Fruit fly (Drosophila melanogaster) whole organism, embryonic: Measurements from ENCODE around the gene mask.

Experiments
- B-H2 ChIP-seq: fragments of 200-800 bp; sonication (Bioruptor generic); optimal IDR thresholded peaks from 2 replicates; lab custom pipeline; 2018; ENCODE audit warnings: missing biosample characterization, mild to moderate bottlenecking, missing genetic modification characterization
- BtbVII ChIP-seq: fragments of 200-800 bp; sonication (Bioruptor generic); optimal IDR thresholded peaks from 3 replicates; lab custom pipeline; 2017; ENCODE audit warnings: missing biosample characterization, mild to moderate bottlenecking, missing genetic modification characterization
- CG10431 ChIP-seq: fragments of 200-800 bp; sonication (Bioruptor generic); optimal IDR thresholded peaks from 3 replicates; lab custom pipeline; 2018; ENCODE audit warnings: missing biosample characterization, mild to moderate bottlenecking, missing genetic modification characterization
- CG10462 ChIP-seq: fragments of 200-800 bp; sonication (Bioruptor generic); optimal IDR thresholded peaks from 2 replicates; lab custom pipeline; 2016; ENCODE audit warnings: missing biosample characterization, missing genetic modification characterization
- CG10979 ChIP-seq: fragments of 200-800 bp; sonication (Bioruptor generic); optimal IDR thresholded peaks from 2 replicates; lab custom pipeline; 2018; ENCODE audit warnings: missing biosample characterization, mild to moderate bottlenecking, missing genetic modification characterization, moderate library complexity
- CG12155 ChIP-seq: fragments of 200-800 bp; sonication (Bioruptor generic); optimal IDR thresholded peaks from 3 replicates; lab custom pipeline; 2016; ENCODE audit warnings: missing biosample characterization, missing genetic modification characterization
- CG12942 ChIP-seq: fragments of 200-800 bp; sonication (Bioruptor generic); optimal IDR thresholded peaks from 3 replicates; lab custom pipeline; 2016; ENCODE audit warnings: missing biosample characterization, missing genetic modification characterization
- CG15479 ChIP-seq: fragments of 200-800 bp; sonication (Bioruptor generic); optimal IDR thresholded peaks from 3 replicates; lab custom pipeline; 2019; ENCODE audit warnings: missing biosample characterization, mild to moderate bottlenecking, missing genetic modification characterization, moderate library complexity
- CG17912 ChIP-seq: fragments of 200-800 bp; sonication (Bioruptor generic); optimal IDR thresholded peaks from 2 replicates; lab custom pipeline; 2018; ENCODE audit warnings: missing biosample characterization, mild to moderate bottlenecking, missing genetic modification characterization
- CG18764 ChIP-seq: fragments of 200-800 bp; sonication (Bioruptor generic); optimal IDR thresholded peaks from 3 replicates; lab custom pipeline; 2016; ENCODE audit warnings: missing biosample characterization, missing genetic modification characterization
- CG2202 ChIP-seq: fragments of 200-800 bp; sonication (Bioruptor generic); optimal IDR thresholded peaks from 2 replicates; lab custom pipeline; 2018; ENCODE audit warnings: missing biosample characterization, mild to moderate bottlenecking, missing genetic modification characterization
- CG2678 ChIP-seq: fragments of 200-800 bp; sonication (Bioruptor generic); optimal IDR thresholded peaks from 3 replicates; lab custom pipeline; 2019; ENCODE audit warnings: missing biosample characterization, mild to moderate bottlenecking, missing genetic modification characterization, moderate library complexity
- CG30431 ChIP-seq: fragments of 200-800 bp; sonication (Bioruptor generic); optimal IDR thresholded peaks from 2 replicates; lab custom pipeline; 2017; ENCODE audit warnings: missing biosample characterization, missing genetic modification characterization
- CG3407 ChIP-seq: fragments of 200-800 bp; sonication (Bioruptor generic); optimal IDR thresholded peaks from 2 replicates; lab custom pipeline; 2018; ENCODE audit warnings: missing biosample characterization, mild to moderate bottlenecking, missing genetic modification characterization
- CG5953 ChIP-seq: fragments of 200-800 bp; sonication (Bioruptor generic); IDR thresholded peaks from 2 replicates; pipeline ENCODE4 v1.3.6; 2022; ENCODE audit warnings: missing biosample characterization, missing genetic modification characterization
- CG7357 ChIP-seq: fragments of 200-800 bp; sonication (Bioruptor generic); IDR thresholded peaks from 3 replicates; pipeline ENCODE4 v1.3.6; 2022; ENCODE audit warnings: missing biosample characterization, missing genetic modification characterization
- CG9437 ChIP-seq: fragments of 200-800 bp; sonication (Bioruptor generic); optimal IDR thresholded peaks from 2 replicates; lab custom pipeline; 2018; ENCODE audit warnings: missing biosample characterization, mild to moderate bottlenecking, missing genetic modification characterization
- CTCF ChIP-seq: fragments of 200-800 bp; sonication (Bioruptor generic); optimal IDR thresholded peaks from 2 replicates; lab custom pipeline; 2017; ENCODE audit warnings: missing biosample characterization, mild to moderate bottlenecking, missing genetic modification characterization, moderate library complexity
- D19A ChIP-seq: fragments of 200-800 bp; optimal IDR thresholded peaks from 3 replicates; lab custom pipeline; 2019; ENCODE audit warnings: missing biosample characterization, mild to moderate bottlenecking, missing genetic modification characterization, moderate library complexity
- Dfd ChIP-seq, 2 experiments: fragments of >200 bp; optimal IDR thresholded peaks; 2 replicates each; lab custom pipeline; 2017; ENCODE audit warnings: missing biosample characterization in 2 of 2, missing genetic modification characterization in 2 of 2
- Doc3 ChIP-seq: fragments of 200-800 bp; sonication (Bioruptor generic); IDR thresholded peaks from 3 replicates; pipeline ENCODE4 v1.3.6; 2022; ENCODE audit warnings: missing biosample characterization, missing genetic modification characterization; ENCODE audit not compliant: partially characterized antibody
- ERR ChIP-seq: fragments of 200-800 bp; sonication (Bioruptor generic); optimal IDR thresholded peaks from 2 replicates; lab custom pipeline; 2016; ENCODE audit warnings: missing biosample characterization, missing genetic modification characterization
- Gsc ChIP-seq: fragments of 200-800 bp; sonication (Bioruptor generic); IDR thresholded peaks from 2 replicates; pipeline ENCODE4 v1.3.6; 2022; ENCODE audit warnings: missing biosample characterization, missing genetic modification characterization
- Hr39 ChIP-seq: fragments of >200 bp; optimal IDR thresholded peaks from 2 replicates; lab custom pipeline; 2017
- MTF-1 ChIP-seq: fragments of 200-800 bp; sonication (Bioruptor generic); optimal IDR thresholded peaks from 2 replicates; lab custom pipeline; 2018; ENCODE audit warnings: missing biosample characterization, mild to moderate bottlenecking, missing genetic modification characterization, borderline replicate concordance
- Max ChIP-seq: fragments of 200-800 bp; sonication (Bioruptor generic); optimal IDR thresholded peaks from 2 replicates; lab custom pipeline; 2016; ENCODE audit warnings: missing biosample characterization, mild to moderate bottlenecking, missing genetic modification characterization
- NC2β ChIP-seq: fragments of 200-800 bp; sonication (Bioruptor generic); optimal IDR thresholded peaks from 2 replicates; lab custom pipeline; 2016; ENCODE audit warnings: missing biosample characterization, missing genetic modification characterization
- Nf-YC ChIP-seq: fragments of 200-800 bp; optimal IDR thresholded peaks from 3 replicates; lab custom pipeline; 2019; ENCODE audit warnings: missing biosample characterization, mild to moderate bottlenecking, missing genetic modification characterization, moderate library complexity
- PHDP ChIP-seq: fragments of 200-800 bp; sonication (Bioruptor generic); optimal IDR thresholded peaks from 3 replicates; lab custom pipeline; 2018; ENCODE audit warnings: missing biosample characterization, mild to moderate bottlenecking, missing genetic modification characterization, moderate library complexity
- abd-A ChIP-seq: fragments of 200-800 bp; sonication (Bioruptor generic); optimal IDR thresholded peaks from 3 replicates; lab custom pipeline; 2019; ENCODE audit warnings: missing biosample characterization, mild to moderate bottlenecking, missing genetic modification characterization, moderate library complexity
- btn ChIP-seq: fragments of 200-800 bp; sonication (Bioruptor generic); optimal IDR thresholded peaks from 2 replicates; lab custom pipeline; 2016; ENCODE audit warnings: missing biosample characterization, missing genetic modification characterization
- corto ChIP-seq: fragments of 200-800 bp; sonication (Bioruptor generic); optimal IDR thresholded peaks from 2 replicates; lab custom pipeline; 2016; ENCODE audit warnings: missing biosample characterization, mild to moderate bottlenecking, missing genetic modification characterization, moderate library complexity
- cwo ChIP-seq: fragments of 200-800 bp; sonication (Bioruptor generic); optimal IDR thresholded peaks from 3 replicates; lab custom pipeline; 2017; ENCODE audit warnings: missing biosample characterization, missing genetic modification characterization, mild to moderate bottlenecking, moderate library complexity, missing genetic modification reagents
- danr ChIP-seq: fragments of 200-800 bp; sonication (Bioruptor generic); IDR thresholded peaks from 2 replicates; pipeline ENCODE4 v1.3.6; 2022; ENCODE audit warnings: missing biosample characterization, missing genetic modification characterization
- fu2 ChIP-seq: fragments of 200-800 bp; sonication (Bioruptor generic); optimal IDR thresholded peaks from 2 replicates; lab custom pipeline; 2016; ENCODE audit warnings: missing biosample characterization, missing genetic modification characterization
- gem ChIP-seq: fragments of 200-800 bp; sonication (Bioruptor generic); optimal IDR thresholded peaks from 2 replicates; lab custom pipeline; 2019; ENCODE audit warnings: missing biosample characterization, mild to moderate bottlenecking, missing genetic modification characterization, moderate library complexity
- kah ChIP-seq: fragments of 200-800 bp; sonication (Bioruptor generic); optimal IDR thresholded peaks from 2 replicates; lab custom pipeline; 2018; ENCODE audit warnings: missing biosample characterization, mild to moderate bottlenecking, missing genetic modification characterization
- kni ChIP-seq: fragments of 200-800 bp; sonication (Bioruptor generic); optimal IDR thresholded peaks from 3 replicates; lab custom pipeline; 2017; ENCODE audit warnings: mild to moderate bottlenecking, missing biosample characterization, missing genetic modification reagents, missing genetic modification characterization
- lov ChIP-seq, 2 experiments: fragments of 200-800 bp in 1 of 2; fragments of >200 bp in 1 of 2; sonication (Bioruptor generic) in 1 of 2; IDR thresholded peaks in 1 of 2; optimal IDR thresholded peaks in 1 of 2; 2 replicates in 1 of 2; 3 replicates in 1 of 2; pipeline versions ENCODE4 v1.3.6 to Lab custom; 2017 to 2022; ENCODE audit warnings: missing biosample characterization in 1 of 2, missing genetic modification characterization in 1 of 2
- odd ChIP-seq: fragments of 200-800 bp; sonication (Bioruptor generic); optimal IDR thresholded peaks from 2 replicates; lab custom pipeline; 2017; ENCODE audit warnings: missing biosample characterization, mild to moderate bottlenecking, missing genetic modification characterization
- org-1 ChIP-seq: fragments of 200-800 bp; sonication (Bioruptor generic); optimal IDR thresholded peaks from 2 replicates; lab custom pipeline; 2017; ENCODE audit warnings: missing biosample characterization, missing genetic modification characterization
- psq ChIP-seq: fragments of 200-800 bp; sonication (Bioruptor generic); optimal IDR thresholded peaks from 2 replicates; lab custom pipeline; 2017; ENCODE audit warnings: missing biosample characterization, missing genetic modification characterization
- scrt ChIP-seq: fragments of 200-800 bp; sonication (Bioruptor generic); optimal IDR thresholded peaks from 2 replicates; lab custom pipeline; 2018; ENCODE audit warnings: missing biosample characterization, mild to moderate bottlenecking, missing genetic modification characterization, moderate library complexity
- sima ChIP-seq: fragments of 200-800 bp; sonication (Bioruptor generic); optimal IDR thresholded peaks from 2 replicates; lab custom pipeline; 2016; ENCODE audit warnings: missing biosample characterization, missing genetic modification characterization
- slou ChIP-seq: fragments of 200-800 bp; sonication (Bioruptor generic); optimal IDR thresholded peaks from 3 replicates; lab custom pipeline; 2016; ENCODE audit warnings: missing biosample characterization, missing genetic modification characterization
- stwl ChIP-seq: fragments of 200-800 bp; sonication (Bioruptor generic); optimal IDR thresholded peaks from 3 replicates; lab custom pipeline; 2018; ENCODE audit warnings: missing biosample characterization, mild to moderate bottlenecking, missing genetic modification characterization, moderate library complexity
- tap ChIP-seq: fragments of 200-800 bp; optimal IDR thresholded peaks from 3 replicates; lab custom pipeline; 2019; ENCODE audit warnings: missing biosample characterization, mild to moderate bottlenecking, missing genetic modification characterization, moderate library complexity
- unc-4 ChIP-seq: fragments of 200-800 bp; sonication (Bioruptor generic); IDR thresholded peaks from 2 replicates; pipeline ENCODE4 v1.3.6; 2022; ENCODE audit warnings: missing biosample characterization, missing genetic modification characterization; ENCODE audit not compliant: partially characterized antibody
- vvl ChIP-seq: fragments of 200-800 bp; sonication (Bioruptor generic); IDR thresholded peaks from 2 replicates; pipeline ENCODE4 v1.3.6; 2022; ENCODE audit warnings: missing biosample characterization, missing genetic modification characterization

mask gene

dm6 chr3R:24259278-24260040 lies 29.1 kb downstream of the mask start (continued):
- TF ChIP-seq CG12155: peak; percentile 91
- TF ChIP-seq cwo (GFP tag; lab: Kevin White, UChicago): peak; percentile 86
- peak; percentile 91 for TF ChIP-seq corto (GFP tag; lab: Kevin White, UChicago)
- TF ChIP-seq danr: peak; percentile 69
- peak; percentile 82 for TF ChIP-seq CG12942 (GFP tag; lab: Kevin White, UChicago)
- peak; percentile 85 for TF ChIP-seq MTF-1 (GFP tag; lab: Kevin White, UChicago)
- no peak for TF ChIP-seq CG17912 (GFP tag; lab: Kevin White, UChicago)
- peak; percentile 48 for TF ChIP-seq CG15479 (GFP tag; lab: Kevin White, UChicago)
- TF ChIP-seq btn (GFP tag; lab: Kevin White, UChicago): peak; percentile 85
- TF ChIP-seq PHDP: peak; percentile 88
- TF ChIP-seq kah (GFP tag; lab: Kevin White, UChicago): peak; percentile 50
- TF ChIP-seq tap: peak; percentile 89
- no peak for TF ChIP-seq Hr39 (lab: Kevin White, UChicago)
- TF ChIP-seq scrt: peak; percentile 88
- TF ChIP-seq unc-4 (GFP tag; lab: Robert Waterston, UW): peak; percentile 39
- TF ChIP-seq BtbVII (GFP tag; lab: Kevin White, UChicago): peak; percentile 88
- peak; percentile 74 for TF ChIP-seq psq (GFP tag; lab: Kevin White, UChicago)
- TF ChIP-seq Max (GFP tag; lab: Kevin White, UChicago): peak; percentile 86
- peak; percentile 86 for TF ChIP-seq fu2 (GFP tag; lab: Kevin White, UChicago)
- TF ChIP-seq Doc3 (GFP tag; lab: Robert Waterston, UW): no peak
- peak; percentile 84 for TF ChIP-seq kni (GFP tag; lab: Kevin White, UChicago)
- peak; percentile 89 for TF ChIP-seq ERR
- TF ChIP-seq D19A (tag; lab: Kevin White, UChicago): peak; percentile 85
- 0 out of 2 replicates have a peak, but pooled peaks have one; percentile 18 for TF ChIP-seq Gsc (GFP tag; lab: Robert Waterston, UW)
- peak; percentile 89 for TF ChIP-seq NC2β (GFP tag; lab: Kevin White, UChicago)
- peak; percentile 94 for TF ChIP-seq vvl (GFP tag; lab: Robert Waterston, UW)
- no peak for TF ChIP-seq abd-A (tag; lab: Kevin White, UChicago)
- peak; percentile 52 for TF ChIP-seq CG10462 (GFP tag; lab: Kevin White, UChicago)
- no peak for TF ChIP-seq Dfd (GFP tag; optimal IDR thresholded peaks at IDR 0.05; lab: Kevin White, UChicago)
- peak; percentile 81 for TF ChIP-seq CG3407 (GFP tag; lab: Kevin White, UChicago)
- TF ChIP-seq lov (optimal IDR thresholded peaks at IDR 0.05; lab: Kevin White, UChicago): no peak
- peak; percentile 90 for TF ChIP-seq lov (GFP tag; IDR thresholded peaks at IDR 0.05; lab: Robert Waterston, UW)
- TF ChIP-seq CG2678 (tag; lab: Kevin White, UChicago): peak; percentile 94
- TF ChIP-seq CG2202 (tag; lab: Kevin White, UChicago): peak; percentile 60
- no peak for TF ChIP-seq CTCF (GFP tag; lab: Kevin White, UChicago)
- TF ChIP-seq sima (GFP tag; lab: Kevin White, UChicago): peak; percentile 47
- peak; percentile 36 for TF ChIP-seq Nf-YC (tag; lab: Kevin White, UChicago)
- peak; percentile 91 for TF ChIP-seq CG10979 (tag; lab: Kevin White, UChicago)
- TF ChIP-seq stwl: peak; percentile 17
- TF ChIP-seq B-H2 (GFP tag; lab: Kevin White, UChicago): no peak
- peak; percentile 82 for TF ChIP-seq CG18764
- peak; percentile 73 for TF ChIP-seq CG7357 (GFP tag; lab: Robert Waterston, UW)
- TF ChIP-seq slou (GFP tag; lab: Kevin White, UChicago): peak; percentile 30
- peak; percentile 85 for TF ChIP-seq CG30431 (GFP tag; lab: Kevin White, UChicago)
- peak; percentile 93 for TF ChIP-seq gem
- peak; percentile 80 for TF ChIP-seq CG5953 (GFP tag; lab: Robert Waterston, UW)
- peak; percentile 84 for TF ChIP-seq odd (GFP tag; lab: Kevin White, UChicago)
- peak; percentile 71 for TF ChIP-seq CG9437 (GFP tag; lab: Kevin White, UChicago)
- no peak for TF ChIP-seq CG10431 (GFP tag; lab: Kevin White, UChicago)
- peak; percentile 92 for TF ChIP-seq org-1 (GFP tag; lab: Kevin White, UChicago)
